Worm (Caenorhabditis elegans) whole organism, mixed stage, embryonic: ENCODE measurements around the gene hsp-16.41.

Experiments
- lin-32 ChIP-seq: fragments of 200-800 bp; sonication (Bioruptor generic); optimal IDR thresholded peaks from 2 replicates; lab custom pipeline; 2018; ENCODE audit warnings: mild to moderate bottlenecking, missing genetic modification characterization, missing compliant biosample characterization
- mep-1 ChIP-seq: fragments of 150-350 bp; optimal IDR thresholded peaks from 2 replicates; lab custom pipeline; 2017; ENCODE audit warnings: missing biosample characterization, missing genetic modification reagents, missing genetic modification characterization, inconsistent platforms
- sptf-1 ChIP-seq: sonication (generic microtip); optimal IDR thresholded peaks from 2 replicates; lab custom pipeline; 2017; ENCODE audit warnings: mild to moderate bottlenecking, missing genetic modification characterization, moderate library complexity, missing compliant biosample characterization

The hsp-16.41 gene

DNA sequence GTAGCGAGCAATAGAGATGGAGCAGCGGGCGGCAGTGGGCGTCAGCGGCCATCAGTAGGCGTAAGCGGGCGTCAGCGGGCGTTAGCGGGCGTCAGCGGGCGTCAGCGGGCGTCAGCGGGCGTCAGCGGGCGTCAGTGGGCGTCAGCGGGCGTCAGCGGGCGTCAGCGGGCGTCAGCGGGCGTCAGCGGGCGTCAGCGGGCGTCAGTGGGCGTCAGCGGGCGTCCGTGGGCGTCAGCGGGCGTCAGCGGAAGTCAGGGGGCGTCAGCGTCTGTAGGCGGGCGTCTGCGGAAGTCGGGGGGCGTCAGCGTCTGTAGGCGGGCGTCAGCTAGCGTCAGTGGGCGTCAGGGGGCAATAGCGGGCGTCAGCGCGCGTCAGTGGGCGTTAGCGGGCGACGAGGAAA is 45.0 kb downstream of the hsp-16.41 start:
- TF ChIP-seq sptf-1 (tag; lab: Kevin White, UChicago), result peak; percentile 25

DNA sequence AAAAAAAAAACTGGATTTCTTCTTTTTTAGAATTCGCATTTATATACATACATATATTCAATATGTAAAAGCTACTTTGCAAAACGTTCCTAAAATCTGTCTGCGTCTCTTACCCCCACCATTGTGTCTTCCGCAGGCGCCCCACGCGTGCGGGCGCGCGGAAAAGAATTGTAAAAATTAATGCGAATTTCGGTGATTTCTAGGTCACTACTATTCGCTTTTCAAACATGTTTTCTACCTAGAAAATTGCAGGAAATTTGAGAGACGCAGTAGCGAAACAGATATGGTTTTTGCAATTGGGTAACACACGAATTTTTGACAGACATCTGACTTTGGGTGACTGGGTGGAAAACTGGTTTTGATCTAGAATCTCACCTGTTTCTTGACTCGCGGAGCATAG is 50.1 kb downstream of the hsp-16.41 start:
- no peak for TF ChIP-seq lin-32 (GFP tag; lab: Kevin White, UChicago)
- no peak for TF ChIP-seq mep-1 (tag; lab: Kevin White, UChicago)
- TF ChIP-seq, all 35 proteins: peak for 0
